Fruit fly (Drosophila melanogaster): Measurements from ENCODE around the gene CG14545.

DNA sequence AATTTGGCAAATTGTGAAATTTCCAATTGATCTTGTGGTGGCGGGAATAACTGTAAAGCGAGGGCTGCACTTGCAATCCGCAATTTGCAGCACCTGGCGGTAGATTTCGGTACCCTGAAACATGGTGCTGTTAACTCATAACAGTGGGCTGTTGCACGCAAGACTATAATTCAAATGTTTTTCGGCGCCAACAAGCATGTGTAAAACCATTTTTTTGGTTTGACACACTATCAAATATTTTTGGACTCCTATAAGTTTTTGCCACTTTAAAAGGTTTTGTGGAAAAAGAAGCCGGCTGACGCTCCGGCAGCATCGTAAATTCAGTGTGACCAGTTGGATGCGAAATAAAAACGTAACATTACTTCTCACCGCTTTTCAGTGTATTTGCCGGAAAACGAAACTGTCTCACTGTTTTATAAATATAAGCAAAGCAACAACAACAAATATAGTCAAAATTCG is at the start of gene CG14545, which contains the start of gene CG5886:
- TF ChIP-seq Myc (optimal IDR thresholded peaks at IDR 0.05) = peak; percentile 55
- no peak for TF ChIP-seq CG9705 (GFP tag; optimal IDR thresholded peaks at IDR 0.05)
